Worm (Caenorhabditis elegans) whole organism, L3 larva: Measurements from ENCODE around the gene T11F9.14.
A peak's percentile ranks its signal among the peaks of the same experiment; 100 is the strongest.

Experiments used
- R02D3.7 ChIP-seq: fragments of 150-350 bp; optimal IDR thresholded peaks from 2 replicates; lab custom pipeline; 2014; ENCODE audit warnings: missing biosample characterization, missing genetic modification characterization
- ZK546.5 ChIP-seq: sonication (generic microtip); optimal IDR thresholded peaks from 2 replicates; lab custom pipeline; 2017; ENCODE audit warnings: missing biosample characterization, missing genetic modification characterization
- aly-2 ChIP-seq: fragments of 150-350 bp; optimal IDR thresholded peaks from 2 replicates; lab custom pipeline; 2014; ENCODE audit warnings: missing biosample characterization, missing genetic modification characterization
- ceh-16 ChIP-seq: sonication (generic microtip); optimal IDR thresholded peaks from 2 replicates; lab custom pipeline; 2017; ENCODE audit warnings: missing biosample characterization, missing genetic modification characterization
- ceh-28 ChIP-seq: fragments of 150-350 bp; optimal IDR thresholded peaks from 2 replicates; lab custom pipeline; 2014; ENCODE audit warnings: missing biosample characterization, missing genetic modification reagents, missing genetic modification characterization
- ceh-9 ChIP-seq: sonication (generic microtip); optimal IDR thresholded peaks from 2 replicates; lab custom pipeline; 2018; ENCODE audit warnings: missing biosample characterization, missing genetic modification characterization
- daf-12 ChIP-seq: fragments of 150-350 bp; optimal IDR thresholded peaks from 2 replicates; lab custom pipeline; 2014; ENCODE audit warnings: missing biosample characterization, missing genetic modification reagents, missing genetic modification characterization
- egl-27 ChIP-seq: sonication (generic microtip); optimal IDR thresholded peaks from 4 replicates; lab custom pipeline; 2017; ENCODE audit warnings: missing biosample characterization, missing genetic modification reagents, missing genetic modification characterization
- egl-5 ChIP-seq: fragments of 150-350 bp; optimal IDR thresholded peaks from 2 replicates; lab custom pipeline; 2017; ENCODE audit warnings: missing biosample characterization, missing genetic modification reagents, missing genetic modification characterization, inconsistent platforms
- elt-3 ChIP-seq, 3 experiments: fragments of 150-350 bp in 1 of 3; sonication (generic microtip) in 2 of 3; optimal IDR thresholded peaks; 2 replicates in 2 of 3; 4 replicates in 1 of 3; lab custom pipeline; 2014 to 2017; ENCODE audit warnings: missing biosample characterization in 3 of 3, missing genetic modification characterization in 3 of 3
- fkh-10 ChIP-seq: sonication (generic microtip); optimal IDR thresholded peaks from 2 replicates; lab custom pipeline; 2017; ENCODE audit warnings: missing biosample characterization, missing genetic modification reagents, missing genetic modification characterization
- fkh-2 ChIP-seq: fragments of 150-350 bp; optimal IDR thresholded peaks from 2 replicates; lab custom pipeline; 2014; ENCODE audit warnings: missing biosample characterization, missing genetic modification reagents, missing genetic modification characterization
- fos-1 ChIP-seq: fragments of 150-350 bp; optimal IDR thresholded peaks from 2 replicates; lab custom pipeline; 2014; ENCODE audit warnings: missing biosample characterization, missing genetic modification characterization
- hmg-11 ChIP-seq: sonication (generic microtip); optimal IDR thresholded peaks from 2 replicates; lab custom pipeline; 2016; ENCODE audit warnings: missing genetic modification characterization, missing compliant biosample characterization
- lin-15B ChIP-seq: fragments of 150-350 bp; optimal IDR thresholded peaks from 2 replicates; lab custom pipeline; 2014; ENCODE audit warnings: missing biosample characterization, missing genetic modification characterization
- lsy-12 ChIP-seq: sonication (generic microtip); optimal IDR thresholded peaks from 2 replicates; lab custom pipeline; 2016; ENCODE audit warnings: mild to moderate bottlenecking, missing genetic modification characterization, missing compliant biosample characterization
- mml-1 ChIP-seq: fragments of 150-350 bp; sonication (generic microtip); optimal IDR thresholded peaks from 3 replicates; lab custom pipeline; 2014; ENCODE audit warnings: missing biosample characterization, missing genetic modification characterization
- nfya-1 ChIP-seq: sonication (generic microtip); optimal IDR thresholded peaks from 2 replicates; lab custom pipeline; 2017; ENCODE audit warnings: missing genetic modification characterization, mild to moderate bottlenecking, missing compliant biosample characterization, antibody characterized with exemption, moderate library complexity; ENCODE audit not compliant: insufficient read depth
- nhr-12 ChIP-seq: fragments of 150-350 bp; optimal IDR thresholded peaks from 2 replicates; lab custom pipeline; 2014; ENCODE audit warnings: missing biosample characterization, missing genetic modification characterization
- nhr-23 ChIP-seq: fragments of 150-350 bp; optimal IDR thresholded peaks from 2 replicates; lab custom pipeline; 2014; ENCODE audit warnings: missing biosample characterization, missing genetic modification reagents, missing genetic modification characterization
- nhr-237 ChIP-seq: fragments of 150-350 bp; optimal IDR thresholded peaks from 2 replicates; lab custom pipeline; 2014; ENCODE audit warnings: missing biosample characterization, missing genetic modification characterization
- nhr-25 ChIP-seq: sonication (generic microtip); optimal IDR thresholded peaks from 2 replicates; lab custom pipeline; 2017; ENCODE audit warnings: missing biosample characterization, missing genetic modification characterization
- nhr-28 ChIP-seq: fragments of 150-350 bp; optimal IDR thresholded peaks from 2 replicates; lab custom pipeline; 2014; ENCODE audit warnings: missing biosample characterization, missing genetic modification characterization
- nhr-43 ChIP-seq: sonication (generic microtip); optimal IDR thresholded peaks from 2 replicates; lab custom pipeline; 2016; ENCODE audit warnings: mild to moderate bottlenecking, missing genetic modification characterization, missing compliant biosample characterization; ENCODE audit not compliant: poor library complexity, severe bottlenecking
- nhr-67 ChIP-seq: fragments of 150-350 bp; optimal IDR thresholded peaks from 2 replicates; lab custom pipeline; 2014; ENCODE audit warnings: missing biosample characterization, missing genetic modification characterization
- nhr-76 ChIP-seq: fragments of 150-350 bp; sonication (generic microtip); optimal IDR thresholded peaks from 5 replicates; lab custom pipeline; 2014; ENCODE audit warnings: missing biosample characterization, missing genetic modification characterization
- pha-4 ChIP-seq: fragments of 150-350 bp; optimal IDR thresholded peaks from 2 replicates; lab custom pipeline; 2014; ENCODE audit warnings: missing biosample characterization, missing genetic modification reagents, missing genetic modification characterization
- pqm-1 ChIP-seq: fragments of 150-350 bp; optimal IDR thresholded peaks from 2 replicates; lab custom pipeline; 2017; ENCODE audit warnings: missing biosample characterization, missing genetic modification characterization, inconsistent platforms
- sea-2 ChIP-seq: fragments of 150-350 bp; sonication (generic microtip); optimal IDR thresholded peaks from 4 replicates; lab custom pipeline; 2014; ENCODE audit warnings: missing biosample characterization, missing genetic modification reagents, missing genetic modification characterization
- snpc-4 ChIP-seq: fragments of 150-350 bp; optimal IDR thresholded peaks from 2 replicates; lab custom pipeline; 2014; ENCODE audit warnings: missing biosample characterization, missing genetic modification characterization
- tbx-2 ChIP-seq: sonication (generic microtip); optimal IDR thresholded peaks from 2 replicates; lab custom pipeline; 2016; ENCODE audit warnings: mild to moderate bottlenecking, missing genetic modification characterization, missing compliant biosample characterization
- unc-39 ChIP-seq: sonication (generic microtip); optimal IDR thresholded peaks from 4 replicates; lab custom pipeline; 2017; ENCODE audit warnings: missing biosample characterization, missing genetic modification characterization
- unc-62 ChIP-seq: fragments of 150-350 bp; sonication (generic microtip); optimal IDR thresholded peaks from 4 replicates; lab custom pipeline; 2014; ENCODE audit warnings: missing biosample characterization, missing genetic modification reagents, missing genetic modification characterization
- zag-1 ChIP-seq: fragments of 150-350 bp; optimal IDR thresholded peaks from 2 replicates; lab custom pipeline; 2014; ENCODE audit warnings: missing biosample characterization, missing genetic modification characterization
- ztf-11 ChIP-seq: fragments of 150-350 bp; optimal IDR thresholded peaks from 2 replicates; lab custom pipeline; 2014; ENCODE audit warnings: missing biosample characterization, missing genetic modification characterization
- ztf-4 ChIP-seq: fragments of 150-350 bp; optimal IDR thresholded peaks from 2 replicates; lab custom pipeline; 2014; ENCODE audit warnings: missing biosample characterization, missing genetic modification characterization

The T11F9.14 gene

DNA sequence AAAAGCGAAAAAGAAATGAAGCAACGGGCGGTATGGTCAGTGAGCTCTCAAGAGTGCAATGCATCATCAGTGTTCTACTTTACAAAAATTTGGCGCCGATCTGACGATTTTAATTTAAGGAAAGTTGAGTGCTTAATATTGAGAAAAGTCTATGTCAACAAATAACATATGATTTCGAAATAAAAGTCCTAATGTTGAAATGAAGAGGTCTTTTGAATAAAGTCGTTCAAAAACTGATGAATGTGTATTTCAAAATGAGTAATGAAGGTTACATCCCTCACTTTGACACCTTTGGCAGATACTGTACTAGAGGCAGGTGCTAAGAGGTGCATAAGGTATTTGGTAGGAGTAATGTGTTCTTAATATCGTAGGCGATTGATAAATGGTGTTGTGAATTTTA is 16.8 kb upstream of the T11F9.14 start:
- no peak for TF ChIP-seq lin-15B
- no peak for TF ChIP-seq pha-4 (tag; lab: Kevin White, UChicago)
- TF ChIP-seq nhr-76 (tag; lab: Kevin White, UChicago) = no peak
- TF ChIP-seq aly-2 (tag; lab: Kevin White, UChicago) = no peak
- TF ChIP-seq ceh-9 (tag; lab: Kevin White, UChicago) = no peak
- no peak for TF ChIP-seq nhr-23
- TF ChIP-seq egl-27 (tag; lab: Kevin White, UChicago) = no peak
- no peak for TF ChIP-seq hmg-11 (tag; lab: Kevin White, UChicago)

- TF ChIP-seq fos-1 (tag; lab: Kevin White, UChicago) = no peak
- TF ChIP-seq fkh-10 (GFP tag; lab: Kevin White, UChicago) = no peak
- TF ChIP-seq elt-3 (tag; optimal IDR thresholded peaks at IDR 0.05; lab: Kevin White, UChicago) = no peak
- peak; percentile 10 for TF ChIP-seq pha-4 (tag; lab: Kevin White, UChicago)
These were observed 15.6 kb upstream of the T11F9.14 start, which contains the start of gene htrl-1 for ce11 chrV:11496283-11496682. Gene htrl-1, minus strand, starts transcription at chrV:11496383.

DNA sequence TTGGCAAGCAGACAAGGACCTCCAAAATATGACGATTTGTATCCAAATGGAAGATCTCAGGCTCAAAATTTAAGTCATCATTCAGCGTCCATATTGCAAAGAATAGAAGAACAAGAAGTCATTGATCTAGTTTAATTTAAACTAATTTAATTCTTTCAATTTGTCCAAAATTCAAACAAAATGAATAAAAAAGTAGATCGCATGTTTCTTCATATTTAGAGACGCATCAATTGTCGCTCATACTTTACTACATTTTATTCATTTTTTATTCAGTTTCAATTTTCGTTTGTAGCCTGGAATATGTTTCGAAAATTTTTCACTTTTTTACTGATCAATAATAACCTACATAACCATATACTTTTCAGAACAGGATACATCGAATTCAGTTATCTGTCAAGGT is 11.8 kb upstream of the T11F9.14 start, which contains the start of gene T11F9.21:
T11F9.21 (plus strand) TSS at position 301 of the 400 bp plus-strand sequence.
- TF ChIP-seq ztf-4 (tag; lab: Kevin White, UChicago) (no peak), nhr-25 (tag; lab: Kevin White, UChicago) (no peak)
- TF ChIP-seq, all 47 proteins: peak for 0

- TF ChIP-seq nhr-25 (tag; lab: Kevin White, UChicago) (no peak), nhr-28 (tag; lab: Kevin White, UChicago) (no peak), nhr-23 (no peak), ceh-16 (no peak), ceh-9 (tag; lab: Kevin White, UChicago) (no peak), ZK546.5 (no peak), R02D3.7 (tag; lab: Kevin White, UChicago) (no peak), elt-3 (tag; optimal IDR thresholded peaks at IDR 0.05; lab: Kevin White, UChicago) (no peak), nhr-237 (no peak), aly-2 (tag; lab: Kevin White, UChicago) (no peak), nhr-67 (no peak), unc-39 (no peak), sea-2 (GFP tag; lab: Kevin White, UChicago) (no peak), lsy-12 (tag; lab: Kevin White, UChicago) (no peak), nhr-43 (tag; lab: Kevin White, UChicago) (no peak), nhr-12 (tag; lab: Kevin White, UChicago) (no peak), tbx-2 (tag; lab: Kevin White, UChicago) (no peak), ceh-28 (tag; lab: Kevin White, UChicago) (no peak)
These were observed 9.7 kb upstream of the T11F9.14 start, which contains the start of gene dhs-19 for ce11 chrV:11490382-11490781. Gene dhs-19, minus strand, starts transcription at chrV:11490482.

DNA sequence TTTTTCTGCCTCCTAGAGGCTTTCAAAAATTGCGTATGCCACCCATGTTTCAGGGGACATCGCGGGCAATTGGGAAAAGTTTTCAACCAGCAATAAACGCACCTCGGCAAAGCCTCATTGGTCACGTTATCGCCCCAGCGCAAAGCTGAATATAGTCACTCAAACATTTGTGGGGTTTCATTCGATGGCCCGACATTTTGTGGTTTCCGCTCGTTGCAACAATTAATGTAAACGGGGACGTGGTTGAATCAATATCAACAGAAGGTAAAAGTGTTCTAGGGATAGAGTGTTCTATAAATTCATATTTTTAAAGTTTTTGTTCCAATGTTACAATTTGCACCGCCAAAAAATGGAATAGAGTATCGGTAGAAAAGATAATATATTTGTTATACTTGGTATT is 7.7 kb upstream of the T11F9.14 start:
- no peak for TF ChIP-seq nhr-28 (tag; lab: Kevin White, UChicago)
- TF ChIP-seq egl-27 (tag; lab: Kevin White, UChicago) = no peak
- TF ChIP-seq nhr-25 (tag; lab: Kevin White, UChicago) = no peak
- TF ChIP-seq lsy-12 (tag; lab: Kevin White, UChicago) = no peak
- no peak for TF ChIP-seq nhr-23
- no peak for TF ChIP-seq hmg-11 (tag; lab: Kevin White, UChicago)
- TF ChIP-seq fkh-2 (tag; lab: Kevin White, UChicago) = no peak
- no peak for TF ChIP-seq egl-5
- no peak for TF ChIP-seq nfya-1 (tag; lab: Kevin White, UChicago)
- TF ChIP-seq daf-12 (tag; lab: Kevin White, UChicago) = no peak
- TF ChIP-seq pqm-1 (tag; lab: Kevin White, UChicago) = no peak
- no peak for TF ChIP-seq zag-1 (tag; lab: Kevin White, UChicago)
- no peak for TF ChIP-seq snpc-4 (tag; lab: Kevin White, UChicago)
- no peak for TF ChIP-seq nhr-67
- no peak for TF ChIP-seq nhr-12 (tag; lab: Kevin White, UChicago)
- TF ChIP-seq ztf-11 (tag; lab: Kevin White, UChicago) = no peak
- no peak for TF ChIP-seq mml-1 (tag; lab: Kevin White, UChicago)
- no peak for TF ChIP-seq unc-62 (GFP tag; lab: Kevin White, UChicago)
- TF ChIP-seq tbx-2 (tag; lab: Kevin White, UChicago) = no peak
